Worm (Caenorhabditis elegans) whole organism, late embryonic: ENCODE data around the gene F10C1.8.

Experiments
- C38D4.7 ChIP-seq: fragments of 200-800 bp; sonication (Bioruptor generic); optimal IDR thresholded peaks from 2 replicates; lab custom pipeline; 2018; ENCODE audit warnings: mild to moderate bottlenecking, missing genetic modification characterization, moderate library complexity, missing compliant biosample characterization
- K02D7.2 ChIP-seq: sonication (generic microtip); optimal IDR thresholded peaks from 2 replicates; lab custom pipeline; 2017; ENCODE audit warnings: mild to moderate bottlenecking, missing genetic modification characterization, missing compliant biosample characterization
- K09A11.1 ChIP-seq: sonication (generic microtip); optimal IDR thresholded peaks from 2 replicates; lab custom pipeline; 2017; ENCODE audit warnings: antibody characterized with exemption, mild to moderate bottlenecking, missing genetic modification characterization, missing compliant biosample characterization; ENCODE audit not compliant: insufficient read depth
- T23F11.4 ChIP-seq: fragments of 200-800 bp; sonication (Bioruptor generic); optimal IDR thresholded peaks from 2 replicates; lab custom pipeline; 2018; ENCODE audit warnings: mild to moderate bottlenecking, missing genetic modification characterization, missing compliant biosample characterization
- Y22D7AL.16 ChIP-seq: sonication (generic microtip); optimal IDR thresholded peaks from 2 replicates; lab custom pipeline; 2016; ENCODE audit warnings: missing genetic modification characterization, missing compliant biosample characterization
- ama-1 ChIP-seq: fragments of 150-350 bp; optimal IDR thresholded peaks from 2 replicates; lab custom pipeline; 2014
- ceh-14 ChIP-seq: sonication (generic microtip); optimal IDR thresholded peaks from 2 replicates; lab custom pipeline; 2016; ENCODE audit warnings: missing genotype, missing genetic modification characterization, missing compliant biosample characterization
- ceh-18 ChIP-seq: sonication (generic microtip); optimal IDR thresholded peaks from 2 replicates; lab custom pipeline; 2016; ENCODE audit warnings: missing genetic modification characterization, missing compliant biosample characterization
- ceh-2 ChIP-seq: sonication (generic microtip); optimal IDR thresholded peaks from 2 replicates; lab custom pipeline; 2016; ENCODE audit warnings: missing genotype, missing genetic modification characterization, missing compliant biosample characterization
- ceh-22 ChIP-seq: sonication (generic microtip); optimal IDR thresholded peaks from 2 replicates; lab custom pipeline; 2017; ENCODE audit warnings: missing biosample characterization, missing genetic modification characterization
- ceh-24 ChIP-seq: sonication (generic microtip); optimal IDR thresholded peaks from 2 replicates; lab custom pipeline; 2016; ENCODE audit warnings: mild to moderate bottlenecking, missing genetic modification characterization, missing compliant biosample characterization
- ceh-30 ChIP-seq: fragments of 150-350 bp; optimal IDR thresholded peaks from 2 replicates; lab custom pipeline; 2014; ENCODE audit warnings: missing biosample characterization, missing genetic modification characterization
- ceh-31 ChIP-seq: sonication (generic microtip); optimal IDR thresholded peaks from 2 replicates; lab custom pipeline; 2016; ENCODE audit warnings: missing genetic modification characterization, missing compliant biosample characterization
- ceh-34 ChIP-seq: sonication (generic microtip); optimal IDR thresholded peaks from 2 replicates; lab custom pipeline; 2016; ENCODE audit warnings: mild to moderate bottlenecking, missing genetic modification characterization, missing compliant biosample characterization
- ceh-45 ChIP-seq: fragments of 200-800 bp; sonication (Bioruptor generic); IDR thresholded peaks from 2 replicates; pipeline ENCODE4 v1.3.6; 2022; ENCODE audit warnings: missing genetic modification reagents, missing genetic modification characterization, missing compliant biosample characterization
- ceh-9 ChIP-seq: sonication (generic microtip); optimal IDR thresholded peaks from 2 replicates; lab custom pipeline; 2016; ENCODE audit warnings: mild to moderate bottlenecking, missing genetic modification characterization, inconsistent platforms, missing compliant biosample characterization
- che-1 ChIP-seq: sonication (generic microtip); optimal IDR thresholded peaks from 2 replicates; lab custom pipeline; 2016; ENCODE audit warnings: mild to moderate bottlenecking, missing genetic modification characterization, missing compliant biosample characterization
- dve-1 ChIP-seq: sonication (generic microtip); optimal IDR thresholded peaks from 2 replicates; lab custom pipeline; 2017; ENCODE audit warnings: antibody characterized with exemption, mild to moderate bottlenecking, missing genetic modification characterization, missing compliant biosample characterization
- elt-2 ChIP-seq: sonication (generic microtip); optimal IDR thresholded peaks from 2 replicates; lab custom pipeline; 2016; ENCODE audit warnings: missing genetic modification reagents, missing genetic modification characterization, missing compliant biosample characterization
- elt-4 ChIP-seq: sonication (generic microtip); optimal IDR thresholded peaks from 2 replicates; lab custom pipeline; 2016; ENCODE audit warnings: missing genetic modification characterization, missing compliant biosample characterization
- eyg-1 ChIP-seq: sonication (generic microtip); optimal IDR thresholded peaks from 2 replicates; lab custom pipeline; 2016; ENCODE audit warnings: missing genotype, missing genetic modification characterization, missing compliant biosample characterization
- fkh-10 ChIP-seq: fragments of 150-350 bp; optimal IDR thresholded peaks from 2 replicates; lab custom pipeline; 2014; ENCODE audit warnings: missing biosample characterization, missing genetic modification reagents, missing genetic modification characterization
- fkh-6 ChIP-seq: sonication (generic microtip); optimal IDR thresholded peaks from 2 replicates; lab custom pipeline; 2016; ENCODE audit warnings: missing genetic modification characterization, missing compliant biosample characterization
- gmeb-2 ChIP-seq: sonication (generic microtip); optimal IDR thresholded peaks from 2 replicates; lab custom pipeline; 2016; ENCODE audit warnings: missing genetic modification characterization, inconsistent platforms, missing compliant biosample characterization
- hlh-13 ChIP-seq: fragments of 200-800 bp; sonication (Bioruptor generic); optimal IDR thresholded peaks from 2 replicates; lab custom pipeline; 2018; ENCODE audit warnings: mild to moderate bottlenecking, missing genetic modification characterization, missing compliant biosample characterization
- hlh-30 ChIP-seq: sonication (generic microtip); optimal IDR thresholded peaks from 2 replicates; lab custom pipeline; 2017; ENCODE audit warnings: antibody characterized with exemption, missing genetic modification characterization, missing compliant biosample characterization; ENCODE audit not compliant: insufficient read depth
- hlh-6 ChIP-seq: sonication (generic microtip); optimal IDR thresholded peaks from 2 replicates; lab custom pipeline; 2016; ENCODE audit warnings: missing genotype, missing genetic modification characterization, missing compliant biosample characterization
- hlh-8 ChIP-seq: sonication (generic microtip); optimal IDR thresholded peaks from 2 replicates; lab custom pipeline; 2016; ENCODE audit warnings: missing genotype, missing genetic modification characterization, missing compliant biosample characterization
- lim-6 ChIP-seq: sonication (generic microtip); optimal IDR thresholded peaks from 2 replicates; lab custom pipeline; 2016; ENCODE audit warnings: missing genetic modification characterization, missing compliant biosample characterization
- madf-2 ChIP-seq: sonication (generic microtip); optimal IDR thresholded peaks from 2 replicates; lab custom pipeline; 2017; ENCODE audit warnings: missing genetic modification characterization, missing compliant biosample characterization
- nhr-11 ChIP-seq: fragments of 150-350 bp; optimal IDR thresholded peaks from 2 replicates; lab custom pipeline; 2014; ENCODE audit warnings: missing biosample characterization, missing genetic modification characterization
- nhr-232 ChIP-seq: sonication (generic microtip); optimal IDR thresholded peaks from 2 replicates; lab custom pipeline; 2016; ENCODE audit warnings: missing genetic modification characterization, missing compliant biosample characterization
- npax-4 ChIP-seq: sonication (generic microtip); optimal IDR thresholded peaks from 2 replicates; lab custom pipeline; 2016; ENCODE audit warnings: missing genetic modification characterization, missing compliant biosample characterization
- odd-2 ChIP-seq: sonication (generic microtip); optimal IDR thresholded peaks from 2 replicates; lab custom pipeline; 2017; ENCODE audit warnings: antibody characterized with exemption, mild to moderate bottlenecking, missing genetic modification characterization, missing compliant biosample characterization
- pag-3 ChIP-seq: sonication (generic microtip); optimal IDR thresholded peaks from 2 replicates; lab custom pipeline; 2016; ENCODE audit warnings: missing compliant biosample characterization, missing genetic modification characterization, borderline replicate concordance
- pat-9 ChIP-seq: fragments of 200-800 bp; sonication (Bioruptor generic); optimal IDR thresholded peaks from 2 replicates; lab custom pipeline; 2018; ENCODE audit warnings: mild to moderate bottlenecking, missing genetic modification characterization, moderate library complexity, missing compliant biosample characterization
- pax-1 ChIP-seq: fragments of 150-350 bp; optimal IDR thresholded peaks from 2 replicates; lab custom pipeline; 2014; ENCODE audit warnings: missing biosample characterization, missing genetic modification characterization
- pha-2 ChIP-seq: sonication (generic microtip); optimal IDR thresholded peaks from 2 replicates; lab custom pipeline; 2017; ENCODE audit warnings: mild to moderate bottlenecking, missing genetic modification characterization, missing compliant biosample characterization
- pha-4 ChIP-seq: fragments of 150-350 bp; optimal IDR thresholded peaks from 2 replicates; lab custom pipeline; 2018; ENCODE audit warnings: missing biosample characterization, missing genetic modification reagents, missing genetic modification characterization
- pros-1 ChIP-seq: fragments of 150-350 bp; optimal IDR thresholded peaks from 2 replicates; lab custom pipeline; 2014; ENCODE audit warnings: missing biosample characterization, missing genetic modification reagents, missing genetic modification characterization
- rnt-1 ChIP-seq: sonication (generic microtip); optimal IDR thresholded peaks from 2 replicates; lab custom pipeline; 2016; ENCODE audit warnings: missing genetic modification characterization, missing compliant biosample characterization
- sdc-2 ChIP-seq: sonication (generic microtip); optimal IDR thresholded peaks from 2 replicates; lab custom pipeline; 2016; ENCODE audit warnings: missing genotype, missing genetic modification characterization, missing compliant biosample characterization
- sox-2 ChIP-seq: fragments of 200-800 bp; sonication (Bioruptor generic); IDR thresholded peaks from 2 replicates; pipeline ENCODE4 v1.3.6; 2022; ENCODE audit warnings: missing genetic modification reagents, missing genetic modification characterization, missing compliant biosample characterization
- sox-4 ChIP-seq: sonication (generic microtip); optimal IDR thresholded peaks from 2 replicates; lab custom pipeline; 2017; ENCODE audit warnings: mild to moderate bottlenecking, missing genetic modification characterization, inconsistent platforms, missing compliant biosample characterization
- syd-9 ChIP-seq: sonication (generic microtip); optimal IDR thresholded peaks from 2 replicates; lab custom pipeline; 2016; ENCODE audit warnings: mild to moderate bottlenecking, missing genetic modification characterization, moderate library complexity, missing compliant biosample characterization
- tbx-2 ChIP-seq: sonication (generic microtip); optimal IDR thresholded peaks from 2 replicates; lab custom pipeline; 2016; ENCODE audit warnings: missing genetic modification characterization, missing compliant biosample characterization
- unc-3 ChIP-seq, 2 experiments: fragments of 200-800 bp in 1 of 2; sonication (Bioruptor generic) in 1 of 2; sonication (generic microtip) in 1 of 2; conservative IDR thresholded peaks in 1 of 2; optimal IDR thresholded peaks in 1 of 2; 2 replicates each; pipeline versions ENCODE4 v1.3.6 to Lab custom; 2016 to 2022; ENCODE audit warnings: missing compliant biosample characterization in 2 of 2, missing genetic modification characterization in 2 of 2, missing genetic modification reagents in 1 of 2
- unc-42 ChIP-seq: sonication (generic microtip); optimal IDR thresholded peaks from 2 replicates; lab custom pipeline; 2016; ENCODE audit warnings: missing genotype, missing genetic modification characterization, missing compliant biosample characterization
- unc-55 ChIP-seq: sonication (generic microtip); optimal IDR thresholded peaks from 2 replicates; lab custom pipeline; 2017; ENCODE audit warnings: missing biosample characterization, missing genetic modification reagents, missing genetic modification characterization
- unc-86 ChIP-seq: sonication (generic microtip); optimal IDR thresholded peaks from 2 replicates; lab custom pipeline; 2016; ENCODE audit warnings: missing genetic modification characterization, missing compliant biosample characterization
- zip-5 ChIP-seq: sonication (generic microtip); optimal IDR thresholded peaks from 2 replicates; lab custom pipeline; 2016; ENCODE audit warnings: missing genetic modification characterization, missing compliant biosample characterization
- ztf-16 ChIP-seq: sonication (generic microtip); optimal IDR thresholded peaks from 2 replicates; lab custom pipeline; 2017; ENCODE audit warnings: missing genetic modification characterization, missing compliant biosample characterization

F10C1.8 gene

ce11 chrII:5772547-5773142 lies 18.4 kb downstream of the F10C1.8 start:
- TF ChIP-seq pros-1 (tag; lab: Kevin White, UChicago) (no peak), sdc-2 (peak; percentile 48), npax-4 (tag; lab: Kevin White, UChicago) (no peak), hlh-8 (tag; lab: Kevin White, UChicago) (no peak), ceh-34 (tag; lab: Kevin White, UChicago) (peak; percentile 31), ceh-9 (tag; lab: Kevin White, UChicago) (no peak), unc-3 (GFP tag; conservative IDR thresholded peaks at IDR 0.05; lab: Robert Waterston, UW) (peak; percentile 21; the same call in 1 of the 2 replicates), unc-3 (tag; optimal IDR thresholded peaks at IDR 0.05; lab: Kevin White, UChicago) (no peak), ama-1 (lab: Kevin White, UChicago) (no peak), pha-4 (tag; lab: Kevin White, UChicago) (no peak), dve-1 (tag; lab: Kevin White, UChicago) (peak; percentile 66), elt-2 (tag; lab: Kevin White, UChicago) (peak; percentile 87), sox-2 (GFP tag; lab: Robert Waterston, UW) (no peak; the same call in 1 of the 2 replicates), tbx-2 (peak; percentile 48), C38D4.7 (GFP tag; lab: Kevin White, UChicago) (peak; percentile 60), pha-2 (tag; lab: Kevin White, UChicago) (no peak), lim-6 (tag; lab: Kevin White, UChicago) (no peak), fkh-6 (tag; lab: Kevin White, UChicago) (peak; percentile 59), che-1 (tag; lab: Kevin White, UChicago) (peak; percentile 70), odd-2 (tag; lab: Kevin White, UChicago) (no peak), unc-55 (no peak), Y22D7AL.16 (tag; lab: Kevin White, UChicago) (peak; percentile 18), pax-1 (tag; lab: Kevin White, UChicago) (no peak), pat-9 (tag; lab: Kevin White, UChicago) (peak; percentile 53), ceh-45 (GFP tag; lab: Robert Waterston, UW) (0 out of 2 replicates have a peak, but pooled peaks have one; percentile 20), T23F11.4 (GFP tag; lab: Kevin White, UChicago) (peak; percentile 51), fkh-10 (GFP tag; lab: Kevin White, UChicago) (no peak), ceh-18 (tag; lab: Kevin White, UChicago) (peak; percentile 37), unc-86 (tag; lab: Kevin White, UChicago) (no peak), eyg-1 (tag; lab: Kevin White, UChicago) (peak; percentile 43), ceh-22 (no peak), ceh-30 (tag; lab: Kevin White, UChicago) (no peak), elt-4 (tag; lab: Kevin White, UChicago) (no peak), zip-5 (tag; lab: Kevin White, UChicago) (peak; percentile 30), rnt-1 (tag; lab: Kevin White, UChicago) (no peak), unc-42 (tag; lab: Kevin White, UChicago) (peak; percentile 30), sox-4 (tag; lab: Kevin White, UChicago) (peak; percentile 56), nhr-232 (tag; lab: Kevin White, UChicago) (peak; percentile 44), ztf-16 (tag; lab: Kevin White, UChicago) (peak; percentile 28), ceh-2 (tag; lab: Kevin White, UChicago) (peak; percentile 46), K02D7.2 (tag; lab: Kevin White, UChicago) (no peak), hlh-30 (tag; lab: Kevin White, UChicago) (peak; percentile 39), syd-9 (tag; lab: Kevin White, UChicago) (peak; percentile 35), K09A11.1 (tag; lab: Kevin White, UChicago) (no peak), ceh-24 (tag; lab: Kevin White, UChicago) (peak; percentile 8), nhr-11 (no peak), madf-2 (tag; lab: Kevin White, UChicago) (peak; percentile 47), gmeb-2 (tag; lab: Kevin White, UChicago) (no peak), hlh-6 (tag; lab: Kevin White, UChicago) (peak; percentile 48), ceh-14 (tag; lab: Kevin White, UChicago) (peak; percentile 26), pag-3 (no peak), hlh-13 (GFP tag; lab: Kevin White, UChicago) (peak; percentile 59), ceh-31 (tag; lab: Kevin White, UChicago) (peak; percentile 52)
